Fruit fly (Drosophila melanogaster) whole organism, embryonic: ENCODE data around the gene CG33969.

Experiments used
- Abd-B ChIP-seq: fragments of 200-800 bp; sonication (Bioruptor generic); optimal IDR thresholded peaks from 2 replicates; lab custom pipeline; 2018; ENCODE audit warnings: missing biosample characterization, mild to moderate bottlenecking, missing genetic modification characterization, moderate library complexity
- Awh ChIP-seq: fragments of 200-800 bp; sonication (Bioruptor generic); IDR thresholded peaks from 2 replicates; pipeline ENCODE4, ENCODE4 v1.3.6; 2022; ENCODE audit warnings: missing biosample characterization, missing genetic modification characterization
- B-H1 ChIP-seq: fragments of 200-800 bp; sonication (Bioruptor generic); IDR thresholded peaks from 3 replicates; pipeline ENCODE4 v1.3.6; 2022; ENCODE audit warnings: missing biosample characterization, missing genetic modification characterization
- BEAF-32 ChIP-seq: fragments of 200-800 bp; sonication (Bioruptor generic); optimal IDR thresholded peaks from 3 replicates; lab custom pipeline; 2017; ENCODE audit warnings: missing biosample characterization, missing genetic modification characterization, mild to moderate bottlenecking, moderate library complexity, missing genetic modification reagents
- CG1024 ChIP-seq: fragments of 200-800 bp; sonication (Bioruptor generic); IDR thresholded peaks from 2 replicates; pipeline ENCODE4 v1.3.6; 2022; ENCODE audit warnings: missing biosample characterization, missing genetic modification characterization
- CG11085 ChIP-seq: fragments of 200-800 bp; sonication (Bioruptor generic); IDR thresholded peaks from 2 replicates; pipeline ENCODE4 v1.3.6; 2022; ENCODE audit warnings: missing biosample characterization, missing genetic modification characterization
- CG12391 ChIP-seq: fragments of 200-800 bp; sonication (Bioruptor generic); optimal IDR thresholded peaks from 3 replicates; lab custom pipeline; 2018; ENCODE audit warnings: missing biosample characterization, mild to moderate bottlenecking, missing genetic modification characterization, moderate library complexity
- CG14860 ChIP-seq: fragments of 200-800 bp; sonication (Bioruptor generic); IDR thresholded peaks from 3 replicates; pipeline ENCODE4 v1.3.6; 2022; ENCODE audit warnings: missing biosample characterization, missing genetic modification characterization; ENCODE audit not compliant: partially characterized antibody
- CG17912 ChIP-seq: fragments of 200-800 bp; sonication (Bioruptor generic); optimal IDR thresholded peaks from 2 replicates; lab custom pipeline; 2018; ENCODE audit warnings: missing biosample characterization, mild to moderate bottlenecking, missing genetic modification characterization
- CG2129 ChIP-seq: fragments of 200-800 bp; sonication (Bioruptor generic); IDR thresholded peaks from 2 replicates; pipeline ENCODE4 v1.3.6; 2022; ENCODE audit warnings: missing biosample characterization, missing genetic modification characterization; ENCODE audit not compliant: partially characterized antibody
- CG2202 ChIP-seq: fragments of 200-800 bp; sonication (Bioruptor generic); optimal IDR thresholded peaks from 2 replicates; lab custom pipeline; 2018; ENCODE audit warnings: missing biosample characterization, mild to moderate bottlenecking, missing genetic modification characterization
- CG32532 ChIP-seq: fragments of 200-800 bp; sonication (Bioruptor generic); IDR thresholded peaks from 2 replicates; pipeline ENCODE4 v1.3.6; 2022; ENCODE audit warnings: missing biosample characterization, missing genetic modification characterization
- CG3847 ChIP-seq: fragments of 200-800 bp; sonication (Bioruptor generic); IDR thresholded peaks from 2 replicates; pipeline ENCODE4 v1.3.6; 2022; ENCODE audit warnings: missing biosample characterization, missing genetic modification characterization
- CG42726 ChIP-seq: fragments of 200-800 bp; sonication (Bioruptor generic); IDR thresholded peaks from 2 replicates; pipeline ENCODE4 v1.3.6; 2022; ENCODE audit warnings: missing biosample characterization, missing genetic modification characterization; ENCODE audit not compliant: partially characterized antibody
- CG4360 ChIP-seq: fragments of 200-800 bp; sonication (Bioruptor generic); IDR thresholded peaks from 2 replicates; pipeline ENCODE4 v1.3.6; 2022; ENCODE audit warnings: missing biosample characterization, missing genetic modification characterization
- CG4617 ChIP-seq: fragments of 200-800 bp; sonication (Bioruptor generic); optimal IDR thresholded peaks from 3 replicates; lab custom pipeline; 2016; ENCODE audit warnings: missing biosample characterization, missing genetic modification characterization, borderline replicate concordance
- CG7839 ChIP-seq: fragments of 200-800 bp; sonication (Bioruptor generic); optimal IDR thresholded peaks from 3 replicates; lab custom pipeline; 2018; ENCODE audit warnings: missing biosample characterization, mild to moderate bottlenecking, missing genetic modification characterization, moderate library complexity
- CG8290 ChIP-seq, 3 experiments: fragments of 200-800 bp; sonication (Bioruptor generic); optimal IDR thresholded peaks; 2 replicates each; lab custom pipeline; 2016 to 2019; ENCODE audit warnings: missing biosample characterization in 3 of 3, missing genetic modification characterization in 3 of 3, mild to moderate bottlenecking in 2 of 3, moderate library complexity in 1 of 3
- CG8944 ChIP-seq: fragments of 200-800 bp; sonication (Bioruptor generic); optimal IDR thresholded peaks from 3 replicates; lab custom pipeline; 2016; ENCODE audit warnings: missing biosample characterization, missing genetic modification characterization
- Dll ChIP-seq: fragments of 200-800 bp; sonication (Bioruptor generic); IDR thresholded peaks from 4 replicates; pipeline ENCODE4 v1.3.6; 2022; ENCODE audit warnings: missing biosample characterization, missing genetic modification characterization; ENCODE audit not compliant: partially characterized antibody
- Ets65A ChIP-seq: fragments of 200-800 bp; sonication (Bioruptor generic); peaks from one replicate; lab custom pipeline; 2016; ENCODE audit warnings: missing biosample characterization, missing genetic modification characterization
- H15 ChIP-seq: fragments of 200-800 bp; sonication (Bioruptor generic); IDR thresholded peaks from 3 replicates; pipeline ENCODE4 v1.3.6; 2022; ENCODE audit warnings: missing biosample characterization, missing genetic modification characterization
- HHEX ChIP-seq: fragments of 200-800 bp; sonication (Bioruptor generic); optimal IDR thresholded peaks from 3 replicates; lab custom pipeline; 2017; ENCODE audit warnings: missing biosample characterization, mild to moderate bottlenecking, missing genetic modification characterization, missing genetic modification reagents
- HmgD ChIP-seq: fragments of 200-800 bp; sonication (Bioruptor generic); optimal IDR thresholded peaks from 3 replicates; lab custom pipeline; 2016; ENCODE audit warnings: missing biosample characterization, missing genetic modification characterization
- MESR4 ChIP-seq: fragments of 200-800 bp; sonication (Bioruptor generic); optimal IDR thresholded peaks from 2 replicates; lab custom pipeline; 2018; ENCODE audit warnings: missing biosample characterization, mild to moderate bottlenecking, missing genetic modification characterization, moderate library complexity
- Mrtf ChIP-seq: fragments of 200-800 bp; sonication (Bioruptor generic); IDR thresholded peaks from 3 replicates; pipeline ENCODE4 v1.3.6; 2022; ENCODE audit warnings: missing biosample characterization, missing genetic modification characterization
- NC2α ChIP-seq: fragments of 200-800 bp; sonication (Bioruptor generic); optimal IDR thresholded peaks from 2 replicates; lab custom pipeline; 2016; ENCODE audit warnings: missing biosample characterization, missing genetic modification characterization
- Pdp1 ChIP-seq, 2 experiments: fragments of 200-800 bp; sonication (Bioruptor generic); optimal IDR thresholded peaks; 3 replicates each; lab custom pipeline; 2016; ENCODE audit warnings: missing biosample characterization in 2 of 2, missing genetic modification characterization in 2 of 2, mild to moderate bottlenecking in 1 of 2, moderate library complexity in 1 of 2
- TFAM ChIP-seq: fragments of 200-800 bp; sonication (Bioruptor generic); optimal IDR thresholded peaks from 2 replicates; lab custom pipeline; 2017; ENCODE audit warnings: missing biosample characterization, missing genetic modification characterization, inconsistent platforms
- Taf1 ChIP-seq: fragments of 200-800 bp; sonication (Bioruptor generic); IDR thresholded peaks from 2 replicates; pipeline ENCODE4 v1.3.6; 2022; ENCODE audit warnings: missing biosample characterization, missing genetic modification characterization
- Tbp ChIP-seq: fragments of >200 bp; optimal IDR thresholded peaks from 2 replicates; lab custom pipeline; 2018; ENCODE audit warnings: missing biosample characterization, missing genetic modification characterization
- ara ChIP-seq: fragments of 200-800 bp; sonication (Bioruptor generic); IDR thresholded peaks from 2 replicates; pipeline ENCODE4 v1.3.6; 2022; ENCODE audit warnings: missing biosample characterization, missing genetic modification characterization
- bcd ChIP-seq: fragments of 200-800 bp; sonication (Bioruptor generic); optimal IDR thresholded peaks from 2 replicates; lab custom pipeline; 2017; ENCODE audit warnings: missing biosample characterization, mild to moderate bottlenecking, missing genetic modification characterization
- danr ChIP-seq: fragments of 200-800 bp; sonication (Bioruptor generic); IDR thresholded peaks from 2 replicates; pipeline ENCODE4 v1.3.6; 2022; ENCODE audit warnings: missing biosample characterization, missing genetic modification characterization
- emc ChIP-seq: fragments of 200-800 bp; sonication (Bioruptor generic); optimal IDR thresholded peaks from 2 replicates; lab custom pipeline; 2016; ENCODE audit warnings: missing biosample characterization, missing genetic modification characterization
- ewg ChIP-seq: fragments of 200-800 bp; sonication (Bioruptor generic); optimal IDR thresholded peaks from 3 replicates; lab custom pipeline; 2017; ENCODE audit warnings: mild to moderate bottlenecking, missing biosample characterization, missing genetic modification reagents, missing genetic modification characterization
- exex ChIP-seq: fragments of 200-800 bp; sonication (Bioruptor generic); optimal IDR thresholded peaks from 4 replicates; lab custom pipeline; 2018; ENCODE audit warnings: missing biosample characterization, mild to moderate bottlenecking, missing genetic modification characterization, moderate library complexity
- ham ChIP-seq: fragments of 200-800 bp; sonication (Bioruptor generic); IDR thresholded peaks from 2 replicates; pipeline ENCODE4 v1.3.6; 2022; ENCODE audit warnings: missing biosample characterization, missing genetic modification characterization
- jing ChIP-seq: fragments of 200-800 bp; sonication (Bioruptor generic); optimal IDR thresholded peaks from 2 replicates; lab custom pipeline; 2018; ENCODE audit warnings: missing biosample characterization, mild to moderate bottlenecking, missing genetic modification characterization
- maf-S ChIP-seq: fragments of 200-800 bp; sonication (Bioruptor generic); optimal IDR thresholded peaks from 2 replicates; lab custom pipeline; 2016; ENCODE audit warnings: missing biosample characterization, missing genetic modification characterization
- nau ChIP-seq: fragments of 200-800 bp; sonication (Bioruptor generic); optimal IDR thresholded peaks from 3 replicates; lab custom pipeline; 2017; ENCODE audit warnings: missing biosample characterization, mild to moderate bottlenecking, missing genetic modification characterization, missing genetic modification reagents
- onecut ChIP-seq: fragments of 200-800 bp; sonication (Bioruptor generic); IDR thresholded peaks from 2 replicates; pipeline ENCODE4 v1.3.6; 2022; ENCODE audit warnings: missing biosample characterization, missing genetic modification characterization
- otp ChIP-seq: fragments of 200-800 bp; sonication (Bioruptor generic); IDR thresholded peaks from 3 replicates; pipeline ENCODE4, ENCODE4 v1.3.6; 2022; ENCODE audit warnings: missing biosample characterization, missing genetic modification characterization
- pho ChIP-seq: fragments of 200-800 bp; sonication (Bioruptor generic); optimal IDR thresholded peaks from 2 replicates; lab custom pipeline; 2016; ENCODE audit warnings: missing biosample characterization, missing genetic modification characterization
- schlank ChIP-seq: fragments of 200-800 bp; sonication (Bioruptor generic); optimal IDR thresholded peaks from 2 replicates; lab custom pipeline; 2018; ENCODE audit warnings: missing biosample characterization, mild to moderate bottlenecking, missing genetic modification characterization
- trh ChIP-seq: fragments of 200-800 bp; sonication (Bioruptor generic); optimal IDR thresholded peaks from 2 replicates; lab custom pipeline; 2016; ENCODE audit warnings: missing biosample characterization, missing genetic modification characterization
- vnd ChIP-seq: fragments of 200-800 bp; sonication (Bioruptor generic); IDR thresholded peaks from 3 replicates; pipeline ENCODE4 v1.3.6; 2022; ENCODE audit warnings: missing biosample characterization, missing genetic modification characterization; ENCODE audit not compliant: partially characterized antibody

Gene CG33969

DNA sequence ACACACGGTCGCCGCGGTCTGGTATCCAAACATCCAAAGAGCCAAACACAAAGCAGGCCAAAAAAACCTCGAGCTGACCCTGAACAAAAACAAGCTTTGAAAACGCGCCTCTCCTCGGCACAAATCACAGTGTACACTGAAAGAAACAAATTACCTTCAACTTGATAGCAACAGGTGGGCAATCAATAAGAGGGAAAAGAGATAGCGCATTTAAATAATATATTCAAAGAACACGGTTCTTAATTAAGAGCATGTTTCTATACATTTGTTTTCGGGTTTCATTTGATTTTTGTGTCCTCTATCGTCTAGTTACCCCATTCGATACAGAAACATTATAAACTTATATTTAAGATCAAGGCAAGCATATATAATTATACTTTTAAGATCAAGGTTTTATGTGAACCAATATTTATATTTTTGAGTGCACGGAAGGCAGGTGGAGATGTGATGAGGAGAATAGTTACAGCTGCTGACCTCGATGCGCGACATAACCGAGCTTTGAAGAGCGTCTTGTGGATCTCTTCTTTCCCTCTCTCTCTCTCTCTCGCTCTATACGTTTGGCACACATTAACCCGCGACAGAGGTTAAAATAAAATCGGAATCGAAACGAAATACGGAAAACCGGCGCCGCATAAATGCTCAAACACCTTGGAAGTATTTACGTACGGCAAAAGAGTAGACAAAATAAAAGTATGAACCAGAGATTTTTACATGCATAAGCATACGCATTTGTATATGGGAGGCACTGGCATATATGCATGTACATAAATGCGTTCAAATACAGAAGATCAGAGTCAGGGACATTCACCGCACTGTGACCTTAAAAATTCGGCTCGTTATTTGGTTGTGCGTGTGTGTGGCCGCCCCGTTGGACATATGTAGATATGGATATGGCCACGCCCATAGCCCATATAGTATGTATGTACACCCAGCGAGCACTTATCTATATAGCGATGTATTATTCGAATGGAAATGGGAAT, 5.2 kb upstream of the CG33969 start (continued):
- peak; percentile 42; the same call in 1 of the 2 replicates for TF ChIP-seq ham (GFP tag; lab: Robert Waterston, UW)
- TF ChIP-seq NC2α (GFP tag; lab: Kevin White, UChicago) = peak; percentile 42
- TF ChIP-seq CG14860 (GFP tag; lab: Robert Waterston, UW) = no peak
- TF ChIP-seq MESR4 = peak; percentile 3
- TF ChIP-seq CG3847 (GFP tag; lab: Robert Waterston, UW) = peak; percentile 73
- TF ChIP-seq CG8290 (GFP tag; optimal IDR thresholded peaks at IDR 0.05; lab: Kevin White, UChicago) = peak; percentile 37
- peak in 1 of 2 experiments; percentile 59 for TF ChIP-seq CG8290 (tag; optimal IDR thresholded peaks at IDR 0.05; lab: Kevin White, UChicago)
- TF ChIP-seq Ets65A (GFP tag; lab: Kevin White, UChicago) = peak; percentile 91
- TF ChIP-seq HmgD = no peak
- TF ChIP-seq emc (GFP tag; lab: Kevin White, UChicago) = peak; percentile 39
- peak; percentile 57; the same call in 1 of the 2 replicates for TF ChIP-seq danr
- 0 out of 3 replicates have a peak, but pooled peaks have one; percentile 27 for TF ChIP-seq otp
- peak; percentile 32 for TF ChIP-seq CG4617 (GFP tag; lab: Kevin White, UChicago)
- peak; percentile 23; the same call in 1 of the 2 replicates for TF ChIP-seq Taf1 (GFP tag; lab: Robert Waterston, UW)
- TF ChIP-seq nau = peak; percentile 81
- peak; percentile 89 for TF ChIP-seq bcd (GFP tag; lab: Kevin White, UChicago)
- TF ChIP-seq BEAF-32 (GFP tag; lab: Kevin White, UChicago) = no peak
- peak; percentile 80 for TF ChIP-seq pho (GFP tag; lab: Kevin White, UChicago)
- no peak for TF ChIP-seq Tbp (GFP tag; lab: Kevin White, UChicago)
- TF ChIP-seq ewg (GFP tag; lab: Kevin White, UChicago) = peak; percentile 71
- TF ChIP-seq schlank (tag; lab: Kevin White, UChicago) = peak; percentile 29
- TF ChIP-seq maf-S (GFP tag; lab: Kevin White, UChicago) = peak; percentile 66
- peak; percentile 69 for TF ChIP-seq Abd-B (GFP tag; lab: Kevin White, UChicago)
- TF ChIP-seq CG11085 (GFP tag; lab: Robert Waterston, UW) = no peak
- no peak for TF ChIP-seq CG42726 (GFP tag; lab: Robert Waterston, UW)
- peak; percentile 69 to 85 for TF ChIP-seq Pdp1 (GFP tag; optimal IDR thresholded peaks at IDR 0.05; lab: Kevin White, UChicago)
- peak; percentile 63; the same call in 1 of the 3 replicates for TF ChIP-seq Mrtf (GFP tag; lab: Robert Waterston, UW)
- no peak for TF ChIP-seq Dll (GFP tag; lab: Robert Waterston, UW)
- peak; percentile 77 for TF ChIP-seq H15 (GFP tag; lab: Robert Waterston, UW)
- TF ChIP-seq onecut (GFP tag; lab: Robert Waterston, UW) = peak; percentile 68
- TF ChIP-seq CG2202 (tag; lab: Kevin White, UChicago) = peak; percentile 57
- TF ChIP-seq CG12391 (tag; lab: Kevin White, UChicago) = peak; percentile 90
- no peak for TF ChIP-seq CG4360
- peak; percentile 91 for TF ChIP-seq CG7839 (tag; lab: Kevin White, UChicago)
- TF ChIP-seq exex (tag; lab: Kevin White, UChicago) = peak; percentile 55
- peak; percentile 50 for TF ChIP-seq CG8944 (GFP tag; lab: Kevin White, UChicago)
- peak; percentile 85 for TF ChIP-seq HHEX (GFP tag; lab: Kevin White, UChicago)
- TF ChIP-seq CG1024 (GFP tag; lab: Robert Waterston, UW) = 0 out of 2 replicates have a peak, but pooled peaks have one; percentile 17
- TF ChIP-seq ara (GFP tag; lab: Robert Waterston, UW) = no peak
- TF ChIP-seq CG32532 = peak; percentile 77
- TF ChIP-seq B-H1 (GFP tag; lab: Robert Waterston, UW) = peak; percentile 67
- TF ChIP-seq jing (GFP tag; lab: Kevin White, UChicago) = peak; percentile 58
- TF ChIP-seq CG2129 = no peak
- TF ChIP-seq trh (GFP tag; lab: Kevin White, UChicago) = peak; percentile 46
- no peak for TF ChIP-seq vnd (GFP tag; lab: Robert Waterston, UW)
- TF ChIP-seq Awh = peak; percentile 80
- TF ChIP-seq TFAM = no peak
- TF ChIP-seq CG17912 (GFP tag; lab: Kevin White, UChicago) = no peak
